Worm (Caenorhabditis elegans): Measurements from ENCODE around the gene mrps-12.

The mrps-12 gene

DNA sequence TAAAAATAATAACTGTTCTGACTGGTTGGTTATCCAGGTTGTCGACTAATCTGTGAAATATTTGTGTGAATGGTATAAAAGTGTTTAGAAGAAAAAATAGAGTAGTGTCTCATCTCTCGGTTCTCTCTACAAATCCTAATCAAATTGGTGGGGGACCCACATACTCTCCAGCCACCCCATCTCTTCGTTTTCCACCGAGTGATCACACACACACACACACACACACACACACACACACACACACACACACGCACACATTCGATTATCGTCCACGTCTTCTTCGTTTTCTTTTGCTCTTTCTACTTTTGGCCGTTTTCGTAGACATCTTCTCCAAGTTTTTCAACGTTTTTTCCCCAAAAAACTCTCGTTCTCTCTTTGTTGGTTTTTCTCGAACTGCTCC is 35.3 kb downstream of the mrps-12 start:
- TF ChIP-seq unc-62 (GFP tag; optimal IDR thresholded peaks at IDR 0.05) = no peak

ce11 chrV:20875324-20875723 is 37.4 kb downstream of the mrps-12 start:
- no peak for TF ChIP-seq unc-62 (GFP tag; optimal IDR thresholded peaks at IDR 0.05)

DNA sequence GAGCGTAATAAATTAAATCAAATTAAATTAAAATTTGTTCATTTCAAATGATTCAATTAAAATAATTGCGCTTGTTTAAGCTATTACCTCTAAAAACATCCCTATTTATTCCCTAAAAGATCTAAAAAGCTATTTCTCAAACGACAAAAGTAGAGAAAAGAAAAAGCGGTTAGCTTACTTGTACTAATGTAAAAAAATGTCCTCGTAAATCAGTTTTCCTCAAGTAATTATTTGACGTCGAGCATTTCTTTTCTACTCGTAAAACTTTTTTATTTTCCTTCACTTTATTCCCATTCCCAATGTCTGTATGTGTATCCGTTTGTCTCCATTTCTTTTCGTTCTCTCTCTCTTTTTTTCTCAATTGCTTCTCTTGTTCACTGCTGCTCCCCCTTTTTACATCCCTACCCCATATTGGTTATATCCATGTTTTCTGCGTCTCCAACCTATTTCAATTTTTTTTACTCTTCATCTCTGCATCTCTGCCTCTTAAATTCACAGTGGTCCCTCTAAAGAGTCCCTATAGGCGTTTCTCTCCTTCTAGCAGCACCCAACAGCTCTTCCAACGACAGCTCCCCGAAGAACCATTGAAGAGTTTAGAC is 41.3 kb downstream of the mrps-12 start, which contains the start of gene unc-80:
TSS of gene unc-80 (plus strand) at position 533 of the 599 bp plus-strand sequence.
- TF ChIP-seq unc-62 (GFP tag; optimal IDR thresholded peaks at IDR 0.05) = no peak
